Fruit fly (Drosophila melanogaster) whole organism, embryonic: Measurements from ENCODE around the gene CG7054.

Source experiments
- Adf1 ChIP-seq: fragments of 200-800 bp; sonication (Bioruptor generic); IDR thresholded peaks from 2 replicates; pipeline ENCODE4 v1.3.6; 2022; ENCODE audit warnings: missing biosample characterization, missing genetic modification characterization
- CG11456 ChIP-seq: fragments of 200-800 bp; sonication (Bioruptor generic); IDR thresholded peaks from 3 replicates; pipeline ENCODE4 v1.3.6; 2022; ENCODE audit warnings: missing biosample characterization, missing genetic modification characterization
- CG11696 ChIP-seq: fragments of 200-800 bp; sonication (Bioruptor generic); IDR thresholded peaks from 2 replicates; pipeline ENCODE4 v1.3.6; 2022; ENCODE audit warnings: missing biosample characterization, missing genetic modification characterization
- CG12104 ChIP-seq: fragments of 200-800 bp; sonication (Bioruptor generic); optimal IDR thresholded peaks from 3 replicates; lab custom pipeline; 2016; ENCODE audit warnings: missing biosample characterization, missing genetic modification characterization
- CG15073 ChIP-seq: fragments of 200-800 bp; sonication (Bioruptor generic); optimal IDR thresholded peaks from 2 replicates; lab custom pipeline; 2016; ENCODE audit warnings: missing biosample characterization, missing genetic modification characterization
- CG17186 ChIP-seq: fragments of 200-800 bp; sonication (Bioruptor generic); optimal IDR thresholded peaks from 3 replicates; lab custom pipeline; 2017; ENCODE audit warnings: missing biosample characterization, missing genetic modification reagents, missing genetic modification characterization
- CG17359 ChIP-seq: fragments of 200-800 bp; sonication (Bioruptor generic); optimal IDR thresholded peaks from 3 replicates; lab custom pipeline; 2018; ENCODE audit warnings: missing biosample characterization, mild to moderate bottlenecking, missing genetic modification characterization, moderate library complexity
- CG17568 ChIP-seq: fragments of 200-800 bp; sonication (Bioruptor generic); optimal IDR thresholded peaks from 2 replicates; lab custom pipeline; 2018; ENCODE audit warnings: missing biosample characterization, mild to moderate bottlenecking, missing genetic modification characterization, moderate library complexity
- CG2129 ChIP-seq: fragments of 200-800 bp; sonication (Bioruptor generic); IDR thresholded peaks from 2 replicates; pipeline ENCODE4 v1.3.6; 2022; ENCODE audit warnings: missing biosample characterization, missing genetic modification characterization; ENCODE audit not compliant: partially characterized antibody
- CG32532 ChIP-seq: fragments of 200-800 bp; sonication (Bioruptor generic); IDR thresholded peaks from 2 replicates; pipeline ENCODE4 v1.3.6; 2022; ENCODE audit warnings: missing biosample characterization, missing genetic modification characterization
- CG32772 ChIP-seq: fragments of 200-800 bp; sonication (Bioruptor generic); IDR thresholded peaks from 2 replicates; pipeline ENCODE4 v1.3.6; 2022; ENCODE audit warnings: missing biosample characterization, missing genetic modification characterization
- CG3838 ChIP-seq: fragments of 200-800 bp; sonication (Bioruptor generic); optimal IDR thresholded peaks from 3 replicates; lab custom pipeline; 2016; ENCODE audit warnings: missing biosample characterization, missing genetic modification characterization
- CG4404 ChIP-seq: fragments of 200-800 bp; sonication (Bioruptor generic); IDR thresholded peaks from 2 replicates; pipeline ENCODE4 v1.3.6; 2022; ENCODE audit warnings: missing biosample characterization, missing genetic modification characterization
- CG4424 ChIP-seq: fragments of 200-800 bp; sonication (Bioruptor generic); optimal IDR thresholded peaks from 3 replicates; lab custom pipeline; 2016; ENCODE audit warnings: missing biosample characterization, missing genetic modification characterization
- CG5245 ChIP-seq: fragments of 200-800 bp; sonication (Bioruptor generic); optimal IDR thresholded peaks from 3 replicates; lab custom pipeline; 2016; ENCODE audit warnings: missing biosample characterization, missing genetic modification characterization
- CG7963 ChIP-seq: fragments of 200-800 bp; sonication (Bioruptor generic); IDR thresholded peaks from 3 replicates; pipeline ENCODE4 v1.3.6; 2022; ENCODE audit warnings: missing biosample characterization, missing genetic modification characterization; ENCODE audit not compliant: partially characterized antibody
- CG8281 ChIP-seq: fragments of 200-800 bp; sonication (Bioruptor generic); optimal IDR thresholded peaks from 2 replicates; lab custom pipeline; 2018; ENCODE audit warnings: missing biosample characterization, mild to moderate bottlenecking, missing genetic modification characterization, moderate library complexity
- CG8944 ChIP-seq: fragments of 200-800 bp; sonication (Bioruptor generic); optimal IDR thresholded peaks from 3 replicates; lab custom pipeline; 2016; ENCODE audit warnings: missing biosample characterization, missing genetic modification characterization
- CG9215 ChIP-seq: fragments of 200-800 bp; sonication (Bioruptor generic); IDR thresholded peaks from 2 replicates; pipeline ENCODE4 v1.3.6; 2022; ENCODE audit warnings: missing biosample characterization, missing genetic modification characterization
- CoRest ChIP-seq: fragments of 200-800 bp; sonication (Bioruptor generic); optimal IDR thresholded peaks from 3 replicates; lab custom pipeline; 2018; ENCODE audit warnings: missing biosample characterization, mild to moderate bottlenecking, missing genetic modification characterization, moderate library complexity
- Deaf1 ChIP-seq: fragments of 200-800 bp; optimal IDR thresholded peaks from 3 replicates; lab custom pipeline; 2019; ENCODE audit warnings: missing biosample characterization, mild to moderate bottlenecking, missing genetic modification characterization, moderate library complexity
- HLH3B ChIP-seq: fragments of 200-800 bp; sonication (Bioruptor generic); IDR thresholded peaks from 2 replicates; pipeline ENCODE4 v1.3.6; 2022; ENCODE audit warnings: missing biosample characterization, missing genetic modification characterization
- Lpt ChIP-seq: fragments of >200 bp; optimal IDR thresholded peaks from 2 replicates; lab custom pipeline; 2018; ENCODE audit warnings: missing biosample characterization, missing genetic modification characterization
- Mad ChIP-seq: fragments of 200-800 bp; sonication (Bioruptor generic); optimal IDR thresholded peaks from 2 replicates; lab custom pipeline; 2016; ENCODE audit warnings: missing biosample characterization, missing genetic modification characterization
- NC2β ChIP-seq: fragments of 200-800 bp; sonication (Bioruptor generic); optimal IDR thresholded peaks from 2 replicates; lab custom pipeline; 2016; ENCODE audit warnings: missing biosample characterization, missing genetic modification characterization
- Ptx1 ChIP-seq: fragments of 200-800 bp; sonication (Bioruptor generic); IDR thresholded peaks from 2 replicates; pipeline ENCODE4 v1.3.6; 2022; ENCODE audit warnings: missing biosample characterization, missing genetic modification characterization
- Sox100B ChIP-seq: fragments of 200-800 bp; sonication (Bioruptor generic); optimal IDR thresholded peaks from 3 replicates; lab custom pipeline; 2018; ENCODE audit warnings: missing biosample characterization, mild to moderate bottlenecking, missing genetic modification characterization
- Sox102F ChIP-seq: fragments of 200-800 bp; sonication (Bioruptor generic); optimal IDR thresholded peaks from 2 replicates; lab custom pipeline; 2018; ENCODE audit warnings: missing biosample characterization, mild to moderate bottlenecking, missing genetic modification characterization, moderate library complexity
- Sry-δ ChIP-seq: fragments of 200-800 bp; sonication (Bioruptor generic); optimal IDR thresholded peaks from 2 replicates; lab custom pipeline; 2016; ENCODE audit warnings: missing biosample characterization, missing genetic modification characterization
- Stat92E ChIP-seq, 3 experiments: fragments of >200 bp in 2 of 3; fragments of 200-800 bp in 1 of 3; sonication (Bioruptor generic) in 1 of 3; optimal IDR thresholded peaks; 2 replicates each; lab custom pipeline; 2017 to 2019; ENCODE audit warnings: missing biosample characterization in 3 of 3, missing genetic modification characterization in 3 of 3, mild to moderate bottlenecking in 1 of 3, moderate library complexity in 1 of 3
- Trl ChIP-seq, 3 experiments: fragments of >200 bp in 2 of 3; fragments of 200-800 bp in 1 of 3; sonication (Bioruptor generic) in 1 of 3; optimal IDR thresholded peaks; 2 replicates in 1 of 3; 3 replicates in 2 of 3; lab custom pipeline; 2016 to 2017; ENCODE audit warnings: missing biosample characterization in 1 of 3, missing genetic modification characterization in 1 of 3
- eve ChIP-seq, 2 experiments: fragments of >200 bp; optimal IDR thresholded peaks; 2 replicates each; lab custom pipeline; 2017; ENCODE audit warnings: missing biosample characterization in 2 of 2, missing genetic modification characterization in 2 of 2
- fd96Cb ChIP-seq: fragments of 200-800 bp; sonication (Bioruptor generic); optimal IDR thresholded peaks from 2 replicates; lab custom pipeline; 2018; ENCODE audit warnings: missing biosample characterization, mild to moderate bottlenecking, missing genetic modification characterization, moderate library complexity
- h ChIP-seq: fragments of >200 bp; optimal IDR thresholded peaks from 2 replicates; lab custom pipeline; 2017
- hth ChIP-seq: fragments of >200 bp; optimal IDR thresholded peaks from 2 replicates; lab custom pipeline; 2017; ENCODE audit warnings: inconsistent platforms
- jing ChIP-seq: fragments of 200-800 bp; sonication (Bioruptor generic); optimal IDR thresholded peaks from 2 replicates; lab custom pipeline; 2018; ENCODE audit warnings: missing biosample characterization, mild to moderate bottlenecking, missing genetic modification characterization
- kah ChIP-seq: fragments of 200-800 bp; sonication (Bioruptor generic); optimal IDR thresholded peaks from 2 replicates; lab custom pipeline; 2018; ENCODE audit warnings: missing biosample characterization, mild to moderate bottlenecking, missing genetic modification characterization
- knrl ChIP-seq: fragments of 200-800 bp; sonication (Bioruptor generic); IDR thresholded peaks from 3 replicates; pipeline ENCODE4 v1.3.6; 2022; ENCODE audit warnings: missing biosample characterization, missing genetic modification characterization; ENCODE audit not compliant: partially characterized antibody
- nau ChIP-seq: fragments of 200-800 bp; sonication (Bioruptor generic); optimal IDR thresholded peaks from 3 replicates; lab custom pipeline; 2017; ENCODE audit warnings: missing biosample characterization, mild to moderate bottlenecking, missing genetic modification characterization, missing genetic modification reagents
- prd ChIP-seq, 3 experiments: fragments of >200 bp in 2 of 3; fragments of 200-800 bp in 1 of 3; sonication (Bioruptor generic) in 1 of 3; optimal IDR thresholded peaks in 2 of 3; IDR thresholded peaks in 1 of 3; 2 replicates in 2 of 3; 3 replicates in 1 of 3; pipeline versions ENCODE4 v1.3.6 to Lab custom; 2017 to 2022; ENCODE audit warnings: missing biosample characterization in 1 of 3, missing genetic modification characterization in 1 of 3
- schlank ChIP-seq: fragments of 200-800 bp; sonication (Bioruptor generic); optimal IDR thresholded peaks from 2 replicates; lab custom pipeline; 2018; ENCODE audit warnings: missing biosample characterization, mild to moderate bottlenecking, missing genetic modification characterization
- scrt ChIP-seq: fragments of 200-800 bp; sonication (Bioruptor generic); optimal IDR thresholded peaks from 2 replicates; lab custom pipeline; 2018; ENCODE audit warnings: missing biosample characterization, mild to moderate bottlenecking, missing genetic modification characterization, moderate library complexity
- sens-2 ChIP-seq: fragments of 200-800 bp; sonication (Bioruptor generic); IDR thresholded peaks from 2 replicates; pipeline ENCODE4 v1.3.6; 2022; ENCODE audit warnings: missing biosample characterization, missing genetic modification characterization
- sima ChIP-seq: fragments of 200-800 bp; sonication (Bioruptor generic); optimal IDR thresholded peaks from 2 replicates; lab custom pipeline; 2016; ENCODE audit warnings: missing biosample characterization, missing genetic modification characterization
- slbo ChIP-seq: fragments of 200-800 bp; sonication (Bioruptor generic); IDR thresholded peaks from 2 replicates; pipeline ENCODE4 v1.3.6; 2022; ENCODE audit warnings: missing biosample characterization, missing genetic modification characterization
- slou ChIP-seq: fragments of 200-800 bp; sonication (Bioruptor generic); optimal IDR thresholded peaks from 3 replicates; lab custom pipeline; 2016; ENCODE audit warnings: missing biosample characterization, missing genetic modification characterization
- so ChIP-seq: fragments of 200-800 bp; sonication (Bioruptor generic); IDR thresholded peaks from 3 replicates; pipeline ENCODE4 v1.3.6; 2022; ENCODE audit warnings: missing biosample characterization, missing genetic modification characterization
- ssp ChIP-seq: fragments of 200-800 bp; sonication (Bioruptor generic); IDR thresholded peaks from 2 replicates; pipeline ENCODE4 v1.3.6; 2022; ENCODE audit warnings: missing biosample characterization, missing genetic modification characterization
- tap ChIP-seq: fragments of 200-800 bp; optimal IDR thresholded peaks from 3 replicates; lab custom pipeline; 2019; ENCODE audit warnings: missing biosample characterization, mild to moderate bottlenecking, missing genetic modification characterization, moderate library complexity
- tgo ChIP-seq: fragments of 200-800 bp; sonication (Bioruptor generic); IDR thresholded peaks from 3 replicates; pipeline ENCODE4 v1.3.6; 2022; ENCODE audit warnings: missing biosample characterization, missing genetic modification characterization
- unpg ChIP-seq: fragments of 200-800 bp; sonication (Bioruptor generic); optimal IDR thresholded peaks from 3 replicates; lab custom pipeline; 2018; ENCODE audit warnings: missing biosample characterization, mild to moderate bottlenecking, missing genetic modification characterization, moderate library complexity
- wdn ChIP-seq: fragments of 200-800 bp; sonication (Bioruptor generic); IDR thresholded peaks from 2 replicates; pipeline ENCODE4 v1.3.6; 2022; ENCODE audit warnings: missing biosample characterization, missing genetic modification characterization

Gene CG7054

dm6 chr3R:22503630-22504029, 38.8 kb downstream of the CG7054 start (continued):
- no peak for TF ChIP-seq HLH3B (GFP tag; lab: Robert Waterston, UW)
- no peak for TF ChIP-seq CG8281 (tag; lab: Kevin White, UChicago)
- TF ChIP-seq fd96Cb (tag; lab: Kevin White, UChicago): no peak
- no peak for TF ChIP-seq so (GFP tag; lab: Robert Waterston, UW)
- no peak for TF ChIP-seq CG17568
- TF ChIP-seq CG12104: no peak
- TF ChIP-seq CG4424 (GFP tag; lab: Kevin White, UChicago): no peak
- TF ChIP-seq NC2β (GFP tag; lab: Kevin White, UChicago): no peak
- no peak for TF ChIP-seq sens-2 (GFP tag; lab: Robert Waterston, UW)
- 0 out of 2 replicates have a peak, but pooled peaks have one; percentile 31 for TF ChIP-seq CG9215 (GFP tag; lab: Robert Waterston, UW)
- TF ChIP-seq slbo (GFP tag; lab: Robert Waterston, UW): peak; percentile 45; the same call in 1 of the 2 replicates
- TF ChIP-seq tgo (GFP tag; lab: Robert Waterston, UW): no peak
- no peak for TF ChIP-seq hth (lab: Kevin White, UChicago)
- no peak for TF ChIP-seq Lpt
- TF ChIP-seq nau (GFP tag; lab: Kevin White, UChicago): no peak
- no peak for TF ChIP-seq CG17186 (GFP tag; lab: Kevin White, UChicago)
- no peak for TF ChIP-seq kah (GFP tag; lab: Kevin White, UChicago)
- no peak for TF ChIP-seq slou (GFP tag; lab: Kevin White, UChicago)
- no peak for TF ChIP-seq Sox102F
- TF ChIP-seq Stat92E (GFP tag; optimal IDR thresholded peaks at IDR 0.05; lab: Kevin White, UChicago): no peak
- TF ChIP-seq CG8944 (GFP tag; lab: Kevin White, UChicago): no peak
- no peak for TF ChIP-seq CG5245 (GFP tag; lab: Kevin White, UChicago)
- 0 out of 2 replicates have a peak, but pooled peaks have one; percentile 38 for TF ChIP-seq CG32532
- no peak for TF ChIP-seq Ptx1 (GFP tag; lab: Robert Waterston, UW)
- no peak for TF ChIP-seq ssp
- no peak for TF ChIP-seq prd (optimal IDR thresholded peaks at IDR 0.05; lab: Kevin White, UChicago)
- peak; percentile 40; the same call in 1 of the 3 replicates for TF ChIP-seq prd (GFP tag; IDR thresholded peaks at IDR 0.05; lab: Robert Waterston, UW)
- TF ChIP-seq Sry-δ: no peak
- TF ChIP-seq tap (tag; lab: Kevin White, UChicago): no peak
- no peak for TF ChIP-seq CG7963 (GFP tag; lab: Robert Waterston, UW)
- no peak for TF ChIP-seq CG4404 (GFP tag; lab: Robert Waterston, UW)
- no peak for TF ChIP-seq schlank (tag; lab: Kevin White, UChicago)
- peak; percentile 7 for TF ChIP-seq CG17359
- TF ChIP-seq Adf1 (GFP tag; lab: Robert Waterston, UW): no peak
- no peak for TF ChIP-seq sima
- no peak for TF ChIP-seq CG15073 (GFP tag; lab: Kevin White, UChicago)
- TF ChIP-seq scrt (GFP tag; lab: Kevin White, UChicago): peak; percentile 16
- no peak for TF ChIP-seq CG32772
- TF ChIP-seq wdn: no peak
- no peak for TF ChIP-seq CoRest (tag; lab: Kevin White, UChicago)
- TF ChIP-seq knrl (GFP tag; lab: Robert Waterston, UW): no peak
- no peak for TF ChIP-seq CG11696 (GFP tag; lab: Robert Waterston, UW)
- TF ChIP-seq CG3838: no peak
- no peak for TF ChIP-seq eve (GFP tag; optimal IDR thresholded peaks at IDR 0.05; lab: Kevin White, UChicago)
- no peak for TF ChIP-seq Mad (GFP tag; lab: Kevin White, UChicago)
- no peak for TF ChIP-seq CG2129 (GFP tag; lab: Robert Waterston, UW)
- no peak for TF ChIP-seq unpg (GFP tag; lab: Kevin White, UChicago)
- TF ChIP-seq Sox100B (GFP tag; lab: Kevin White, UChicago): no peak
- no peak for TF ChIP-seq jing (GFP tag; lab: Kevin White, UChicago)
- no peak for TF ChIP-seq h
- TF ChIP-seq Deaf1: no peak
- TF ChIP-seq CG11456 (GFP tag; lab: Robert Waterston, UW): no peak
- TF ChIP-seq Trl (optimal IDR thresholded peaks at IDR 0.05; lab: Kevin White, UChicago): no peak
- TF ChIP-seq Trl (GFP tag; optimal IDR thresholded peaks at IDR 0.05; lab: Kevin White, UChicago): no peak
